Worm (Caenorhabditis elegans) whole organism, L4 larva: ENCODE results near the gene F21C10.9.
"Not testable (repeated sequence)": the region's sequence is repeated elsewhere in the genome, so short reads cannot be mapped to it uniquely, and the experiment has no call there.

Source experiments
- D1046.2 ChIP-seq: fragments of 200-800 bp; sonication (Bioruptor generic); IDR thresholded peaks from 2 replicates; pipeline ENCODE4 v1.3.6; 2022; ENCODE audit warnings: missing genetic modification characterization, missing compliant biosample characterization
- F10B5.3 ChIP-seq: sonication (generic microtip); optimal IDR thresholded peaks from 2 replicates; lab custom pipeline; 2016; ENCODE audit warnings: mild to moderate bottlenecking, missing genetic modification characterization, missing compliant biosample characterization
- F49E8.2 ChIP-seq: sonication (generic microtip); optimal IDR thresholded peaks from 2 replicates; lab custom pipeline; 2016; ENCODE audit warnings: missing compliant biosample characterization, mild to moderate bottlenecking, missing genetic modification characterization, borderline replicate concordance
- Y48G9A.11 ChIP-seq: fragments of 200-800 bp; sonication (Bioruptor generic); IDR thresholded peaks from 2 replicates; pipeline ENCODE4 v1.3.6; 2022; ENCODE audit warnings: missing genetic modification reagents, missing genetic modification characterization, missing compliant biosample characterization
- ceh-20 ChIP-seq: fragments of 200-800 bp; sonication (Bioruptor generic); IDR thresholded peaks from 2 replicates; pipeline ENCODE4 v1.3.6; 2022; ENCODE audit warnings: missing genetic modification reagents, missing genetic modification characterization, missing compliant biosample characterization
- ceh-44 ChIP-seq: fragments of 200-800 bp; sonication (Bioruptor generic); IDR thresholded peaks from 2 replicates; pipeline ENCODE4 v1.3.6; 2022; ENCODE audit warnings: missing genetic modification reagents, missing genetic modification characterization, missing compliant biosample characterization
- cey-2 ChIP-seq: sonication (generic microtip); optimal IDR thresholded peaks from 3 replicates; lab custom pipeline; 2017; ENCODE audit warnings: missing genetic modification characterization, mild to moderate bottlenecking, missing compliant biosample characterization, antibody characterized with exemption, borderline replicate concordance; ENCODE audit not compliant: insufficient read depth
- ctbp-1 ChIP-seq: fragments of 200-800 bp; sonication (Bioruptor generic); IDR thresholded peaks from 2 replicates; pipeline ENCODE4 v1.3.6; 2022; ENCODE audit warnings: missing genetic modification reagents, missing genetic modification characterization, missing compliant biosample characterization
- daf-16 ChIP-seq, 3 experiments: sonication (generic microtip); optimal IDR thresholded peaks; 2 replicates each; lab custom pipeline; 2016 to 2017; ENCODE audit warnings: missing genetic modification characterization in 3 of 3, missing genetic modification reagents in 3 of 3, mild to moderate bottlenecking in 2 of 3, missing compliant biosample characterization in 2 of 3, missing biosample characterization in 1 of 3, moderate library complexity in 1 of 3
- daf-19 ChIP-seq: fragments of 200-800 bp; sonication (Bioruptor generic); conservative IDR thresholded peaks from 2 replicates; pipeline ENCODE4 v1.3.6; 2022; ENCODE audit warnings: missing genetic modification characterization, missing compliant biosample characterization
- dmd-6 ChIP-seq: fragments of 200-800 bp; sonication (Bioruptor generic); IDR thresholded peaks from 2 replicates; pipeline ENCODE4 v1.3.6; 2022; ENCODE audit warnings: missing genetic modification reagents, missing genetic modification characterization, missing compliant biosample characterization
- dve-1 ChIP-seq: sonication (generic microtip); optimal IDR thresholded peaks from 2 replicates; lab custom pipeline; 2017; ENCODE audit warnings: antibody characterized with exemption, mild to moderate bottlenecking, missing genetic modification characterization, missing compliant biosample characterization; ENCODE audit not compliant: insufficient read depth
- egl-43 ChIP-seq: fragments of 200-800 bp; sonication (Bioruptor generic); IDR thresholded peaks from 2 replicates; pipeline ENCODE4 v1.3.6; 2022; ENCODE audit warnings: missing genetic modification reagents, missing genetic modification characterization, missing compliant biosample characterization
- fkh-10 ChIP-seq: fragments of 150-350 bp; optimal IDR thresholded peaks from 2 replicates; lab custom pipeline; 2014; ENCODE audit warnings: missing biosample characterization, missing genetic modification reagents, missing genetic modification characterization
- hif-1 ChIP-seq, 2 experiments: sonication (generic microtip); optimal IDR thresholded peaks; 2 replicates each; lab custom pipeline; 2016 to 2017; ENCODE audit warnings: missing compliant biosample characterization in 2 of 2, missing genetic modification characterization in 2 of 2, missing genetic modification reagents in 2 of 2, missing genotype in 2 of 2, mild to moderate bottlenecking in 1 of 2
- hlh-30 ChIP-seq: sonication (generic microtip); optimal IDR thresholded peaks from 2 replicates; lab custom pipeline; 2017; ENCODE audit warnings: antibody characterized with exemption, mild to moderate bottlenecking, missing genetic modification characterization, missing compliant biosample characterization; ENCODE audit not compliant: insufficient read depth
- lim-7 ChIP-seq: fragments of 200-800 bp; sonication (Bioruptor generic); IDR thresholded peaks from 2 replicates; pipeline ENCODE4 v1.3.6; 2022; ENCODE audit warnings: missing genetic modification characterization, missing compliant biosample characterization
- lin-13 ChIP-seq: fragments of 150-350 bp; optimal IDR thresholded peaks from 2 replicates; lab custom pipeline; 2014; ENCODE audit warnings: missing biosample characterization, missing genetic modification reagents, missing genetic modification characterization
- lin-29 ChIP-seq: fragments of 200-800 bp; sonication (Bioruptor generic); IDR thresholded peaks from 2 replicates; pipeline ENCODE4 v1.3.6; 2022; ENCODE audit warnings: missing genetic modification reagents, missing genetic modification characterization, missing compliant biosample characterization
- lin-38 ChIP-seq: fragments of 200-800 bp; sonication (Bioruptor generic); IDR thresholded peaks from 2 replicates; pipeline ENCODE4 v1.3.6; 2022; ENCODE audit warnings: missing genetic modification reagents, missing genetic modification characterization, missing compliant biosample characterization
- mdl-1 ChIP-seq, 2 experiments: fragments of 150-350 bp in 1 of 2; sonication (generic microtip) in 1 of 2; optimal IDR thresholded peaks; 2 replicates each; lab custom pipeline; 2014 to 2017; ENCODE audit warnings: missing biosample characterization in 2 of 2, missing genetic modification characterization in 2 of 2
- mdt-29 ChIP-seq: fragments of 200-800 bp; sonication (Bioruptor generic); IDR thresholded peaks from 2 replicates; pipeline ENCODE4 v1.3.6; 2022; ENCODE audit warnings: missing genetic modification reagents, missing genetic modification characterization, missing compliant biosample characterization
- mep-1 ChIP-seq: fragments of 150-350 bp; sonication (generic microtip); optimal IDR thresholded peaks from 3 replicates; lab custom pipeline; 2014; ENCODE audit warnings: missing biosample characterization, missing genetic modification characterization
- mes-2 ChIP-seq: sonication (generic microtip); optimal IDR thresholded peaks from 2 replicates; lab custom pipeline; 2016; ENCODE audit warnings: missing genotype, mild to moderate bottlenecking, missing genetic modification characterization, missing compliant biosample characterization; ENCODE audit not compliant: poor library complexity, severe bottlenecking
- mxl-2 ChIP-seq: fragments of 200-800 bp; sonication (Bioruptor generic); conservative IDR thresholded peaks from 2 replicates; pipeline ENCODE4 v1.3.6; 2022; ENCODE audit warnings: missing genetic modification reagents, missing genetic modification characterization, missing compliant biosample characterization
- mxl-3 ChIP-seq: fragments of 200-800 bp; sonication (Bioruptor generic); optimal IDR thresholded peaks from 2 replicates; lab custom pipeline; 2018; ENCODE audit warnings: mild to moderate bottlenecking, missing genetic modification characterization, missing compliant biosample characterization
- nhr-11 ChIP-seq: fragments of 150-350 bp; optimal IDR thresholded peaks from 2 replicates; lab custom pipeline; 2014; ENCODE audit warnings: missing biosample characterization, missing genetic modification characterization
- nhr-111 ChIP-seq: fragments of 200-800 bp; sonication (Bioruptor generic); optimal IDR thresholded peaks from 2 replicates; lab custom pipeline; 2018; ENCODE audit warnings: mild to moderate bottlenecking, missing genetic modification characterization, missing compliant biosample characterization
- nhr-28 ChIP-seq: fragments of 150-350 bp; optimal IDR thresholded peaks from 2 replicates; lab custom pipeline; 2014; ENCODE audit warnings: missing biosample characterization, missing genetic modification characterization
- nhr-48 ChIP-seq: sonication (generic microtip); optimal IDR thresholded peaks from 2 replicates; lab custom pipeline; 2016; ENCODE audit warnings: mild to moderate bottlenecking, missing genetic modification characterization, missing compliant biosample characterization
- nhr-77 ChIP-seq: fragments of 150-350 bp; optimal IDR thresholded peaks from 2 replicates; lab custom pipeline; 2014; ENCODE audit warnings: missing biosample characterization, missing genetic modification characterization
- sdz-12 ChIP-seq: fragments of 200-800 bp; sonication (Bioruptor generic); optimal IDR thresholded peaks from 2 replicates; lab custom pipeline; 2018; ENCODE audit warnings: mild to moderate bottlenecking, missing genetic modification characterization, missing compliant biosample characterization
- set-16 ChIP-seq: fragments of 200-800 bp; sonication (Bioruptor generic); IDR thresholded peaks from 2 replicates; pipeline ENCODE4 v1.3.6; 2022; ENCODE audit warnings: missing genetic modification reagents, missing genetic modification characterization, missing compliant biosample characterization
- snpc-1.2 ChIP-seq: fragments of 200-800 bp; sonication (Bioruptor generic); IDR thresholded peaks from 2 replicates; pipeline ENCODE4 v1.3.6; 2022; ENCODE audit warnings: missing genetic modification reagents, missing genetic modification characterization, missing compliant biosample characterization
- spr-3 ChIP-seq: fragments of 200-800 bp; sonication (Bioruptor generic); optimal IDR thresholded peaks from 2 replicates; lab custom pipeline; 2018; ENCODE audit warnings: mild to moderate bottlenecking, missing genetic modification characterization, missing compliant biosample characterization
- tra-1 ChIP-seq: fragments of 200-800 bp; sonication (Bioruptor generic); IDR thresholded peaks from 2 replicates; pipeline ENCODE4 v1.3.6; 2022; ENCODE audit warnings: missing genetic modification reagents, missing genetic modification characterization, missing compliant biosample characterization
- unc-62 ChIP-seq, 3 experiments: fragments of 150-350 bp in 1 of 3; sonication (generic microtip); optimal IDR thresholded peaks in 2 of 3; peaks in 1 of 3; 1 replicate in 1 of 3; 2 replicates in 2 of 3; lab custom pipeline; 2014 to 2017; ENCODE audit warnings: missing biosample characterization in 3 of 3, missing genetic modification characterization in 3 of 3, missing genetic modification reagents in 3 of 3, missing genotype in 1 of 3
- zfp-3 ChIP-seq: fragments of 200-800 bp; sonication (Bioruptor generic); conservative IDR thresholded peaks from 2 replicates; pipeline ENCODE4 v1.3.6; 2022; ENCODE audit warnings: missing genetic modification reagents, missing genetic modification characterization, missing compliant biosample characterization
- ztf-7 ChIP-seq: fragments of 150-350 bp; optimal IDR thresholded peaks from 2 replicates; lab custom pipeline; 2014; ENCODE audit warnings: missing biosample characterization, missing genetic modification characterization

Gene F21C10.9

ce11 chrV:9094060-9094628, 4.4 kb downstream of the F21C10.9 start (continued):
- peak; percentile 54; the same call in 1 of the 2 replicates for TF ChIP-seq mxl-2 (GFP tag; lab: Robert Waterston, UW)
- peak; percentile 80 for TF ChIP-seq nhr-28 (tag; lab: Kevin White, UChicago)
- peak in 1 of 2 experiments; percentile 39 for TF ChIP-seq hif-1 (tag; optimal IDR thresholded peaks at IDR 0.05; lab: Kevin White, UChicago)
- TF ChIP-seq spr-3 (GFP tag; lab: Kevin White, UChicago): no peak
- peak; percentile 86 for TF ChIP-seq dve-1 (tag; lab: Kevin White, UChicago)
- TF ChIP-seq hlh-30 (tag; lab: Kevin White, UChicago): peak; percentile 92
- TF ChIP-seq nhr-11 (tag; lab: Kevin White, UChicago): peak; percentile 68
- peak; percentile 24 for TF ChIP-seq nhr-77
- TF ChIP-seq cey-2 (tag; lab: Kevin White, UChicago): no peak
- peak; percentile 54 for TF ChIP-seq mep-1 (tag; lab: Kevin White, UChicago)
- TF ChIP-seq mdt-29 (GFP tag; lab: Robert Waterston, UW): 0 out of 2 replicates have a peak, but pooled peaks have one; percentile 53
- TF ChIP-seq daf-16 (GFP tag; optimal IDR thresholded peaks at IDR 0.05; lab: Kevin White, UChicago): peak in 1 of 2 experiments; percentile 95
- peak; percentile 99 for TF ChIP-seq daf-16 (tag; optimal IDR thresholded peaks at IDR 0.05; lab: Kevin White, UChicago)
- TF ChIP-seq, all 104 proteins: peak for 21

- TF ChIP-seq lin-29 (GFP tag; lab: Robert Waterston, UW) (no peak), hlh-30 (tag; lab: Kevin White, UChicago) (peak; percentile 31), ceh-20 (GFP tag; lab: Robert Waterston, UW) (0 out of 2 replicates have a peak, but pooled peaks have one; percentile 21), mep-1 (tag; lab: Kevin White, UChicago) (peak; percentile 12), fkh-10 (GFP tag; lab: Kevin White, UChicago) (peak; percentile 30)
These were observed 6.3 kb downstream of the F21C10.9 start, which contains the start of gene T27E4.1 for ce11 chrV:9092209-9092608. Gene T27E4.1 (plus strand): TSS chrV:9092345.

DNA sequence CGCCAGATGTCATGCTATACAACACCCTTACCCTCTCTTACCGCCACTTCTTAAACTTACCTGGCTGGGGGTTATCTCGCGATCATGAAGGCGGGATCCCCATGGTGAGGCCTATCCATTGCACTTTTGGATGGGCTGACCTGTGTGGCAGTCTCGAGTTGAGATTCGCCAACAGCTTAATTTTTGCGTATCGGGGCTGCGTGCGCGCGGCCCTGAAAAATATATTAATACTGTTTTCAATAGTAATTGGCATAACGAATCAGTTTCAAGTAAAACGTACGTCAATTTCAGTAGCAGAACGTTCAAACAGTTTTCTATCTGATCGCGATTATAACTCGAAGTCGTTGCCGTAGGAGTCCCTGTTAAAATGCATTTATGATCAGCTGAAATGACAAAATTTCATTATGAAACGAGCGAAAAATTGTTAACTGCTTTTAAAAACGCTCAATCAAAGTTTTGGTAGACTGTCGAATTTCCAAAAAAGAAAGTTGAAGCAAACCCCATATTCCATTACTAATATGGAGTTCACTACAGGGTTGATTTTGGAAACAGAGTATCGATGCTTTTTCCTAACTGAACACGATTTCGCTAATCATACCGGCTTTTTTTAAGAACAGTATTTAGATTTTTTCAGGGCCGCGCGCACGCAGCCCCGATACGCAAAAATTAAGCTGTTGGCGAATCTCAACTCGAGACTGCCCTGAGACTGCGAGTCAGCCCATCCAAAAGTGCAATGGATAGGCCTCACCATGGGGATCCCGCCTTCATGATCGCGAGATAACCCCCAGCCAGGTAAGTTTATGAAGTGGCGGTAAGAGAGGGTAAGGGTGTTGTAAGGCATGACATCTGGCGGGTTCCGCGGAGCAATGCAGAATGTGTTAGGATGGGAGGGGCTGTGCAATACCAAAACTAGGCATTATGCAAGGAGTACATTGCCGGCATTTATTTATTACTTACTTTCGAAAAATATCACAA, 7.4 kb downstream of the F21C10.9 start:
- 0 out of 2 replicates have a peak, but pooled peaks have one; percentile 11 for TF ChIP-seq tra-1 (GFP tag; lab: Robert Waterston, UW)
- TF ChIP-seq lin-38 (GFP tag; lab: Robert Waterston, UW): 0 out of 2 replicates have a peak, but pooled peaks have one; percentile 16
- 0 out of 2 replicates have a peak, but pooled peaks have one; percentile 51 for TF ChIP-seq daf-19 (GFP tag; lab: Robert Waterston, UW)
- peak; percentile 64; the same call in 1 of the 2 replicates for TF ChIP-seq egl-43 (GFP tag; lab: Robert Waterston, UW)
- peak; percentile 30 for TF ChIP-seq set-16 (GFP tag; lab: Robert Waterston, UW)
- peak; percentile 31; the same call in 1 of the 2 replicates for TF ChIP-seq ctbp-1 (GFP tag; lab: Robert Waterston, UW)
- peak in 1 of 2 experiments; percentile 49 for TF ChIP-seq unc-62 (GFP tag; optimal IDR thresholded peaks at IDR 0.05 in 1 of 2; lab: Kevin White, UChicago)
- not testable (repeated sequence) for TF ChIP-seq unc-62 (tag; optimal IDR thresholded peaks at IDR 0.05; lab: Kevin White, UChicago)
- TF ChIP-seq lim-7 (GFP tag; lab: Robert Waterston, UW): peak; percentile 33; the same call in 1 of the 2 replicates
- peak; percentile 66 for TF ChIP-seq snpc-1.2 (GFP tag; lab: Robert Waterston, UW)
- 0 out of 2 replicates have a peak, but pooled peaks have one; percentile 4 for TF ChIP-seq ceh-44
- peak; percentile 82 for TF ChIP-seq zfp-3 (GFP tag; lab: Robert Waterston, UW)
- TF ChIP-seq mdt-29 (GFP tag; lab: Robert Waterston, UW): peak; percentile 11; the same call in 1 of the 2 replicates
- peak; percentile 15 for TF ChIP-seq mes-2

ce11 chrV:9088758-9089157, 9.7 kb downstream of the F21C10.9 start:
- no peak for TF ChIP-seq ztf-7
- TF ChIP-seq Y48G9A.11 (GFP tag; lab: Robert Waterston, UW): no peak
- no peak for TF ChIP-seq D1046.2
- no peak for TF ChIP-seq F10B5.3 (tag; lab: Kevin White, UChicago)
- no peak for TF ChIP-seq mxl-3 (GFP tag; lab: Kevin White, UChicago)
- no peak for TF ChIP-seq F49E8.2 (tag; lab: Kevin White, UChicago)
- no peak for TF ChIP-seq nhr-111
- no peak for TF ChIP-seq spr-3 (GFP tag; lab: Kevin White, UChicago)
- no peak for TF ChIP-seq nhr-48 (tag; lab: Kevin White, UChicago)
- TF ChIP-seq mdl-1 (tag; optimal IDR thresholded peaks at IDR 0.05; lab: Kevin White, UChicago): no peak
- no peak for TF ChIP-seq lin-13 (GFP tag; lab: Kevin White, UChicago)
- TF ChIP-seq sdz-12: peak; percentile 36
- TF ChIP-seq dmd-6: peak; percentile 60
